Worm (Caenorhabditis elegans): Measurements from ENCODE around the gene sru-48.

sru-48 gene

ce11 chrX:5165037-5165436 lies 14.9 kb upstream of the sru-48 start, which contains the start of gene mans-3 (continued):
- TF ChIP-seq hmg-1.2 (GFP tag; IDR thresholded peaks at IDR 0.05) (peak; percentile 49), ceh-91 (GFP tag; IDR thresholded peaks at IDR 0.05) (no peak), ztf-28 (GFP tag; IDR thresholded peaks at IDR 0.05) (no peak), tlf-1 (GFP tag; optimal IDR thresholded peaks at IDR 0.05) (peak; percentile 78), madf-10 (tag; optimal IDR thresholded peaks at IDR 0.05) (peak; percentile 85), snpc-4 (GFP tag; optimal IDR thresholded peaks at IDR 0.05) (no peak), snpc-4 (tag; optimal IDR thresholded peaks at IDR 0.05) (peak in 2 of 4 experiments; percentile 55 to 81), ceh-40 (GFP tag; IDR thresholded peaks at IDR 0.05) (no peak), unc-62 (GFP tag; optimal IDR thresholded peaks at IDR 0.05) (peak; percentile 61), dox-1 (GFP tag; IDR thresholded peaks at IDR 0.05) (no peak; the same call in 1 of the 2 replicates), ztf-26 (tag; optimal IDR thresholded peaks at IDR 0.05) (peak; percentile 85), ZK185.1 (tag; optimal IDR thresholded peaks at IDR 0.05; ENCODE audit: poor library complexity, severe bottlenecking) (peak; percentile 73), K12H6.12 (tag; optimal IDR thresholded peaks at IDR 0.05) (peak; percentile 83), egrh-3 (GFP tag; IDR thresholded peaks at IDR 0.05) (no peak), ztf-18 (tag; optimal IDR thresholded peaks at IDR 0.05) (peak; percentile 97), lin-35 (GFP tag; optimal IDR thresholded peaks at IDR 0.05) (peak in 2 of 3 experiments; percentile 27 to 84), Y53G8AR.9 (GFP tag; conservative IDR thresholded peaks at IDR 0.05) (peak; percentile 82; the same call in 1 of the 2 replicates), snpc-3.4 (tag; optimal IDR thresholded peaks at IDR 0.05) (no peak), lin-54 (GFP tag; optimal IDR thresholded peaks at IDR 0.05) (peak; percentile 71), attf-3 (GFP tag; conservative IDR thresholded peaks at IDR 0.05) (no peak), madf-3 (GFP tag; IDR thresholded peaks at IDR 0.05) (no peak), F37B4.10 (GFP tag; IDR thresholded peaks at IDR 0.05) (no peak), snpc-1.1 (tag; optimal IDR thresholded peaks at IDR 0.05; ENCODE audit: insufficient read depth) (no peak), mel-28 (tag; optimal IDR thresholded peaks at IDR 0.05; ENCODE audit: borderline replicate concordance) (no peak), chd-7 (tag; optimal IDR thresholded peaks at IDR 0.05) (no peak), Y79H2A.3 (GFP tag; conservative IDR thresholded peaks at IDR 0.05) (no peak), aptf-3 (GFP tag; IDR thresholded peaks at IDR 0.05) (no peak), pha-4 (tag; optimal IDR thresholded peaks at IDR 0.05) (peak; percentile 23), B0019.2 (GFP tag; conservative IDR thresholded peaks at IDR 0.05) (no peak), somi-1 (GFP tag; optimal IDR thresholded peaks at IDR 0.05) (peak; percentile 81), bed-2 (GFP tag; IDR thresholded peaks at IDR 0.05) (no peak), madf-6 (GFP tag; IDR thresholded peaks at IDR 0.05) (no peak), repo-1 (tag; optimal IDR thresholded peaks at IDR 0.05) (peak; percentile 57), egl-44 (GFP tag; IDR thresholded peaks at IDR 0.05) (peak; percentile 42; the same call in 1 of the 2 replicates), lin-40 (tag; optimal IDR thresholded peaks at IDR 0.05) (peak; percentile 94), ets-4 (GFP tag; optimal IDR thresholded peaks at IDR 0.05) (no peak), C17E4.6 (GFP tag; IDR thresholded peaks at IDR 0.05) (no peak), lsy-27 (tag; optimal IDR thresholded peaks at IDR 0.05; ENCODE audit: borderline replicate concordance, insufficient read depth) (no peak), let-607 (tag; optimal IDR thresholded peaks at IDR 0.05) (peak; percentile 98)

ce11 chrX:5168770-5169169 lies 11.2 kb upstream of the sru-48 start:
- TF ChIP-seq lag-1 (GFP tag; IDR thresholded peaks at IDR 0.05) (no peak), hsf-1 (GFP tag; IDR thresholded peaks at IDR 0.05) (no peak)

Data from whole organism, young adult.